Worm (Caenorhabditis elegans) whole organism, late embryonic: Measurements from ENCODE around the gene F54E4.2.
A peak's percentile ranks its signal among the peaks of the same experiment; 100 is the strongest.

Experiments
- F13H6.1 ChIP-seq: sonication (generic microtip); optimal IDR thresholded peaks from 2 replicates; lab custom pipeline; 2016; ENCODE audit warnings: missing genetic modification characterization, missing compliant biosample characterization
- K02D7.2 ChIP-seq: sonication (generic microtip); optimal IDR thresholded peaks from 2 replicates; lab custom pipeline; 2017; ENCODE audit warnings: mild to moderate bottlenecking, missing genetic modification characterization, missing compliant biosample characterization
- Y22D7AL.16 ChIP-seq: sonication (generic microtip); optimal IDR thresholded peaks from 2 replicates; lab custom pipeline; 2016; ENCODE audit warnings: missing genetic modification characterization, missing compliant biosample characterization
- ama-1 ChIP-seq: fragments of 150-350 bp; optimal IDR thresholded peaks from 2 replicates; lab custom pipeline; 2014
- ceh-14 ChIP-seq: sonication (generic microtip); optimal IDR thresholded peaks from 2 replicates; lab custom pipeline; 2016; ENCODE audit warnings: missing genotype, missing genetic modification characterization, missing compliant biosample characterization
- ceh-18 ChIP-seq: sonication (generic microtip); optimal IDR thresholded peaks from 2 replicates; lab custom pipeline; 2016; ENCODE audit warnings: missing genetic modification characterization, missing compliant biosample characterization
- ceh-24 ChIP-seq: sonication (generic microtip); optimal IDR thresholded peaks from 2 replicates; lab custom pipeline; 2016; ENCODE audit warnings: mild to moderate bottlenecking, missing genetic modification characterization, missing compliant biosample characterization
- ceh-30 ChIP-seq: fragments of 150-350 bp; optimal IDR thresholded peaks from 2 replicates; lab custom pipeline; 2014; ENCODE audit warnings: missing biosample characterization, missing genetic modification characterization
- ceh-31 ChIP-seq: sonication (generic microtip); optimal IDR thresholded peaks from 2 replicates; lab custom pipeline; 2016; ENCODE audit warnings: missing genetic modification characterization, missing compliant biosample characterization
- ceh-34 ChIP-seq: sonication (generic microtip); optimal IDR thresholded peaks from 2 replicates; lab custom pipeline; 2016; ENCODE audit warnings: mild to moderate bottlenecking, missing genetic modification characterization, missing compliant biosample characterization
- ceh-48 ChIP-seq: sonication (generic microtip); optimal IDR thresholded peaks from 2 replicates; lab custom pipeline; 2016; ENCODE audit warnings: missing genetic modification characterization, inconsistent platforms, missing compliant biosample characterization
- ceh-6 ChIP-seq: fragments of 200-800 bp; sonication (Bioruptor generic); optimal IDR thresholded peaks from 2 replicates; lab custom pipeline; 2018; ENCODE audit warnings: mild to moderate bottlenecking, missing genetic modification characterization, missing compliant biosample characterization
- ceh-9 ChIP-seq: sonication (generic microtip); optimal IDR thresholded peaks from 2 replicates; lab custom pipeline; 2016; ENCODE audit warnings: mild to moderate bottlenecking, missing genetic modification characterization, inconsistent platforms, missing compliant biosample characterization
- che-1 ChIP-seq: sonication (generic microtip); optimal IDR thresholded peaks from 2 replicates; lab custom pipeline; 2016; ENCODE audit warnings: mild to moderate bottlenecking, missing genetic modification characterization, missing compliant biosample characterization
- dmd-4 ChIP-seq: sonication (generic microtip); optimal IDR thresholded peaks from 2 replicates; lab custom pipeline; 2016; ENCODE audit warnings: borderline replicate concordance, missing genetic modification characterization, missing compliant biosample characterization
- dve-1 ChIP-seq: sonication (generic microtip); optimal IDR thresholded peaks from 2 replicates; lab custom pipeline; 2017; ENCODE audit warnings: antibody characterized with exemption, mild to moderate bottlenecking, missing genetic modification characterization, missing compliant biosample characterization
- elt-2 ChIP-seq: sonication (generic microtip); optimal IDR thresholded peaks from 2 replicates; lab custom pipeline; 2016; ENCODE audit warnings: missing genetic modification reagents, missing genetic modification characterization, missing compliant biosample characterization
- elt-4 ChIP-seq: sonication (generic microtip); optimal IDR thresholded peaks from 2 replicates; lab custom pipeline; 2016; ENCODE audit warnings: missing genetic modification characterization, missing compliant biosample characterization
- eyg-1 ChIP-seq: sonication (generic microtip); optimal IDR thresholded peaks from 2 replicates; lab custom pipeline; 2016; ENCODE audit warnings: missing genotype, missing genetic modification characterization, missing compliant biosample characterization
- fax-1 ChIP-seq: sonication (generic microtip); optimal IDR thresholded peaks from 2 replicates; lab custom pipeline; 2016; ENCODE audit warnings: missing genotype, missing genetic modification characterization, missing compliant biosample characterization
- fkh-10 ChIP-seq: fragments of 150-350 bp; optimal IDR thresholded peaks from 2 replicates; lab custom pipeline; 2014; ENCODE audit warnings: missing biosample characterization, missing genetic modification reagents, missing genetic modification characterization
- fkh-6 ChIP-seq: sonication (generic microtip); optimal IDR thresholded peaks from 2 replicates; lab custom pipeline; 2016; ENCODE audit warnings: missing genetic modification characterization, missing compliant biosample characterization
- gmeb-2 ChIP-seq: sonication (generic microtip); optimal IDR thresholded peaks from 2 replicates; lab custom pipeline; 2016; ENCODE audit warnings: missing genetic modification characterization, inconsistent platforms, missing compliant biosample characterization
- hlh-13 ChIP-seq: fragments of 200-800 bp; sonication (Bioruptor generic); optimal IDR thresholded peaks from 2 replicates; lab custom pipeline; 2018; ENCODE audit warnings: mild to moderate bottlenecking, missing genetic modification characterization, missing compliant biosample characterization
- hlh-15 ChIP-seq: sonication (generic microtip); optimal IDR thresholded peaks from 2 replicates; lab custom pipeline; 2016; ENCODE audit warnings: missing genetic modification characterization, missing compliant biosample characterization
- hlh-30 ChIP-seq: sonication (generic microtip); optimal IDR thresholded peaks from 2 replicates; lab custom pipeline; 2017; ENCODE audit warnings: antibody characterized with exemption, missing genetic modification characterization, missing compliant biosample characterization; ENCODE audit not compliant: insufficient read depth
- hlh-8 ChIP-seq: sonication (generic microtip); optimal IDR thresholded peaks from 2 replicates; lab custom pipeline; 2016; ENCODE audit warnings: missing genotype, missing genetic modification characterization, missing compliant biosample characterization
- lim-6 ChIP-seq: sonication (generic microtip); optimal IDR thresholded peaks from 2 replicates; lab custom pipeline; 2016; ENCODE audit warnings: missing genetic modification characterization, missing compliant biosample characterization
- madf-2 ChIP-seq: sonication (generic microtip); optimal IDR thresholded peaks from 2 replicates; lab custom pipeline; 2017; ENCODE audit warnings: missing genetic modification characterization, missing compliant biosample characterization
- nfya-1 ChIP-seq: sonication (generic microtip); optimal IDR thresholded peaks from 2 replicates; lab custom pipeline; 2017; ENCODE audit warnings: missing genetic modification characterization, mild to moderate bottlenecking, missing compliant biosample characterization, antibody characterized with exemption, moderate library complexity
- nhr-11 ChIP-seq: fragments of 150-350 bp; optimal IDR thresholded peaks from 2 replicates; lab custom pipeline; 2014; ENCODE audit warnings: missing biosample characterization, missing genetic modification characterization
- npax-4 ChIP-seq: sonication (generic microtip); optimal IDR thresholded peaks from 2 replicates; lab custom pipeline; 2016; ENCODE audit warnings: missing genetic modification characterization, missing compliant biosample characterization
- pag-3 ChIP-seq: sonication (generic microtip); optimal IDR thresholded peaks from 2 replicates; lab custom pipeline; 2016; ENCODE audit warnings: missing compliant biosample characterization, missing genetic modification characterization, borderline replicate concordance
- pat-9 ChIP-seq: fragments of 200-800 bp; sonication (Bioruptor generic); optimal IDR thresholded peaks from 2 replicates; lab custom pipeline; 2018; ENCODE audit warnings: mild to moderate bottlenecking, missing genetic modification characterization, moderate library complexity, missing compliant biosample characterization
- pha-4 ChIP-seq: fragments of 150-350 bp; optimal IDR thresholded peaks from 2 replicates; lab custom pipeline; 2018; ENCODE audit warnings: missing biosample characterization, missing genetic modification reagents, missing genetic modification characterization
- pqm-1 ChIP-seq: sonication (generic microtip); optimal IDR thresholded peaks from 2 replicates; lab custom pipeline; 2016; ENCODE audit warnings: missing genetic modification characterization, missing compliant biosample characterization
- pros-1 ChIP-seq: fragments of 150-350 bp; optimal IDR thresholded peaks from 2 replicates; lab custom pipeline; 2014; ENCODE audit warnings: missing biosample characterization, missing genetic modification reagents, missing genetic modification characterization
- ref-2 ChIP-seq: sonication (generic microtip); optimal IDR thresholded peaks from 2 replicates; lab custom pipeline; 2016; ENCODE audit warnings: missing genetic modification characterization, missing compliant biosample characterization
- sdc-2 ChIP-seq: sonication (generic microtip); optimal IDR thresholded peaks from 2 replicates; lab custom pipeline; 2016; ENCODE audit warnings: missing genotype, missing genetic modification characterization, missing compliant biosample characterization
- sox-2 ChIP-seq: fragments of 200-800 bp; sonication (Bioruptor generic); IDR thresholded peaks from 2 replicates; pipeline ENCODE4 v1.3.6; 2022; ENCODE audit warnings: missing genetic modification reagents, missing genetic modification characterization, missing compliant biosample characterization
- sox-4 ChIP-seq: sonication (generic microtip); optimal IDR thresholded peaks from 2 replicates; lab custom pipeline; 2017; ENCODE audit warnings: mild to moderate bottlenecking, missing genetic modification characterization, inconsistent platforms, missing compliant biosample characterization
- syd-9 ChIP-seq: sonication (generic microtip); optimal IDR thresholded peaks from 2 replicates; lab custom pipeline; 2016; ENCODE audit warnings: mild to moderate bottlenecking, missing genetic modification characterization, moderate library complexity, missing compliant biosample characterization
- tbx-2 ChIP-seq: sonication (generic microtip); optimal IDR thresholded peaks from 2 replicates; lab custom pipeline; 2016; ENCODE audit warnings: missing genetic modification characterization, missing compliant biosample characterization
- tbx-7 ChIP-seq: sonication (generic microtip); optimal IDR thresholded peaks from 2 replicates; lab custom pipeline; 2016; ENCODE audit warnings: missing genotype, missing genetic modification characterization, missing compliant biosample characterization
- ttx-3 ChIP-seq: sonication (generic microtip); optimal IDR thresholded peaks from 2 replicates; lab custom pipeline; 2016; ENCODE audit warnings: missing genetic modification reagents, missing genetic modification characterization, missing compliant biosample characterization
- unc-42 ChIP-seq: sonication (generic microtip); optimal IDR thresholded peaks from 2 replicates; lab custom pipeline; 2016; ENCODE audit warnings: missing genotype, missing genetic modification characterization, missing compliant biosample characterization
- unc-86 ChIP-seq: sonication (generic microtip); optimal IDR thresholded peaks from 2 replicates; lab custom pipeline; 2016; ENCODE audit warnings: missing genetic modification characterization, missing compliant biosample characterization
- zip-5 ChIP-seq: sonication (generic microtip); optimal IDR thresholded peaks from 2 replicates; lab custom pipeline; 2016; ENCODE audit warnings: missing genetic modification characterization, missing compliant biosample characterization
- ztf-16 ChIP-seq: sonication (generic microtip); optimal IDR thresholded peaks from 2 replicates; lab custom pipeline; 2017; ENCODE audit warnings: missing genetic modification characterization, missing compliant biosample characterization

Gene F54E4.2

ce11 chrX:14649224-14649623, 20.5 kb upstream of the F54E4.2 start:
- TF ChIP-seq tbx-7 (no peak), fkh-10 (GFP tag; lab: Kevin White, UChicago) (peak; percentile 62), unc-42 (tag; lab: Kevin White, UChicago) (peak; percentile 100), ceh-9 (tag; lab: Kevin White, UChicago) (no peak), dve-1 (tag; lab: Kevin White, UChicago) (no peak), ceh-14 (peak; percentile 44), ceh-30 (no peak), ama-1 (lab: Kevin White, UChicago) (no peak), sdc-2 (tag; lab: Kevin White, UChicago) (no peak), lim-6 (tag; lab: Kevin White, UChicago) (no peak), nhr-11 (tag; lab: Kevin White, UChicago) (no peak), elt-2 (tag; lab: Kevin White, UChicago) (no peak), ref-2 (no peak), ceh-24 (tag; lab: Kevin White, UChicago) (no peak), hlh-15 (no peak), ceh-31 (tag; lab: Kevin White, UChicago) (peak; percentile 50), ceh-48 (tag; lab: Kevin White, UChicago) (peak; percentile 2), elt-4 (tag; lab: Kevin White, UChicago) (no peak), ceh-6 (GFP tag; lab: Kevin White, UChicago) (peak; percentile 40), fax-1 (tag; lab: Kevin White, UChicago) (no peak), sox-4 (tag; lab: Kevin White, UChicago) (no peak), gmeb-2 (no peak), ceh-34 (no peak), sox-2 (GFP tag; lab: Robert Waterston, UW) (no peak), madf-2 (tag; lab: Kevin White, UChicago) (no peak), pqm-1 (tag; lab: Kevin White, UChicago) (no peak), dmd-4 (no peak), hlh-13 (GFP tag; lab: Kevin White, UChicago) (no peak), eyg-1 (tag; lab: Kevin White, UChicago) (no peak), pat-9 (tag; lab: Kevin White, UChicago) (no peak), fkh-6 (tag; lab: Kevin White, UChicago) (no peak), hlh-8 (no peak), K02D7.2 (tag; lab: Kevin White, UChicago) (no peak), F13H6.1 (tag; lab: Kevin White, UChicago) (no peak)

ce11 chrX:14645392-14645791, 16.7 kb upstream of the F54E4.2 start, which contains the start of gene F54E4.4:
TSS of gene F54E4.4 (minus strand) at chrX:14645492.
- TF ChIP-seq gmeb-2, result no peak
- no peak for TF ChIP-seq elt-2 (tag; lab: Kevin White, UChicago)
- TF ChIP-seq dmd-4, result no peak
- no peak for TF ChIP-seq syd-9 (tag; lab: Kevin White, UChicago)
- TF ChIP-seq che-1, result no peak
- no peak for TF ChIP-seq sox-2 (GFP tag; lab: Robert Waterston, UW)
- no peak for TF ChIP-seq pros-1 (tag; lab: Kevin White, UChicago)
- no peak for TF ChIP-seq pqm-1 (tag; lab: Kevin White, UChicago)
- TF ChIP-seq ttx-3, result no peak
- no peak for TF ChIP-seq ceh-9 (tag; lab: Kevin White, UChicago)
- no peak for TF ChIP-seq unc-86 (tag; lab: Kevin White, UChicago)
- TF ChIP-seq ama-1 (lab: Kevin White, UChicago), result no peak
- TF ChIP-seq tbx-2, result no peak
- no peak for TF ChIP-seq hlh-8
- no peak for TF ChIP-seq npax-4
- TF ChIP-seq, all 69 proteins: peak for 0

- TF ChIP-seq madf-2 (tag; lab: Kevin White, UChicago), result no peak
- TF ChIP-seq ceh-18 (tag; lab: Kevin White, UChicago), result peak; percentile 79
- TF ChIP-seq pha-4 (tag; lab: Kevin White, UChicago), result no peak
- TF ChIP-seq ceh-30, result no peak
- peak; percentile 35 for TF ChIP-seq nfya-1 (tag; lab: Kevin White, UChicago)
- peak; percentile 45 for TF ChIP-seq ceh-14
- no peak for TF ChIP-seq K02D7.2 (tag; lab: Kevin White, UChicago)
- peak; percentile 86 for TF ChIP-seq unc-42 (tag; lab: Kevin White, UChicago)
- no peak for TF ChIP-seq fax-1 (tag; lab: Kevin White, UChicago)
- peak; percentile 51 for TF ChIP-seq dmd-4
- TF ChIP-seq tbx-2, result peak; percentile 30
- TF ChIP-seq ztf-16, result no peak
- TF ChIP-seq ceh-31 (tag; lab: Kevin White, UChicago), result peak; percentile 62
- TF ChIP-seq ceh-34, result peak; percentile 33
- peak; percentile 30 for TF ChIP-seq pag-3 (tag; lab: Kevin White, UChicago)
- TF ChIP-seq lim-6 (tag; lab: Kevin White, UChicago), result no peak
- TF ChIP-seq ref-2, result no peak
- TF ChIP-seq zip-5, result no peak
- no peak for TF ChIP-seq hlh-30 (tag; lab: Kevin White, UChicago)
- TF ChIP-seq Y22D7AL.16 (tag; lab: Kevin White, UChicago), result no peak
Observed at ce11 chrX:14639941-14640340, 11.2 kb upstream of the F54E4.2 start.
